Worm (Caenorhabditis elegans) whole organism, L2 larva: ENCODE measurements around the gene F15G9.1.
A peak's percentile ranks its signal among the peaks of the same experiment; 100 is the strongest.

Source experiments
- R02D3.7 ChIP-seq: fragments of 150-350 bp; optimal IDR thresholded peaks from 2 replicates; lab custom pipeline; 2014; ENCODE audit warnings: missing biosample characterization, missing genetic modification characterization
- Y55F3AM.14 ChIP-seq: fragments of 200-800 bp; sonication (Bioruptor generic); optimal IDR thresholded peaks from 2 replicates; lab custom pipeline; 2018; ENCODE audit warnings: mild to moderate bottlenecking, missing genetic modification characterization, missing compliant biosample characterization
- ZK546.5 ChIP-seq: sonication (generic microtip); optimal IDR thresholded peaks from 2 replicates; lab custom pipeline; 2017; ENCODE audit warnings: missing biosample characterization, missing genetic modification characterization
- ceh-82 ChIP-seq: fragments of 150-350 bp; optimal IDR thresholded peaks from 2 replicates; lab custom pipeline; 2014; ENCODE audit warnings: missing biosample characterization, missing genetic modification characterization
- egl-27 ChIP-seq: sonication (generic microtip); optimal IDR thresholded peaks from 3 replicates; lab custom pipeline; 2017; ENCODE audit warnings: missing biosample characterization, missing genetic modification reagents, missing genetic modification characterization
- lin-11 ChIP-seq: fragments of 150-350 bp; sonication (generic microtip); optimal IDR thresholded peaks from 2 replicates; lab custom pipeline; 2014; ENCODE audit warnings: missing biosample characterization, missing genetic modification characterization, inconsistent platforms, mixed read lengths
- lsy-2 ChIP-seq, 2 experiments: fragments of 150-350 bp in 1 of 2; sonication (generic microtip) in 1 of 2; optimal IDR thresholded peaks; 2 replicates each; lab custom pipeline; 2014 to 2017; ENCODE audit warnings: missing biosample characterization in 2 of 2, missing genetic modification characterization in 2 of 2
- mab-5 ChIP-seq: fragments of 150-350 bp; optimal IDR thresholded peaks from 2 replicates; lab custom pipeline; 2014; ENCODE audit warnings: missing biosample characterization, missing genetic modification characterization
- mdl-1 ChIP-seq, 2 experiments: fragments of 150-350 bp in 1 of 2; sonication (generic microtip) in 1 of 2; optimal IDR thresholded peaks; 2 replicates each; lab custom pipeline; 2017; ENCODE audit warnings: missing biosample characterization in 2 of 2, missing genetic modification characterization in 2 of 2
- nhr-237 ChIP-seq: fragments of 150-350 bp; optimal IDR thresholded peaks from 2 replicates; lab custom pipeline; 2014; ENCODE audit warnings: missing biosample characterization, missing genetic modification characterization
- snpc-4 ChIP-seq: fragments of 150-350 bp; optimal IDR thresholded peaks from 2 replicates; lab custom pipeline; 2014; ENCODE audit warnings: missing biosample characterization, missing genetic modification characterization
- zag-1 ChIP-seq: fragments of 150-350 bp; optimal IDR thresholded peaks from 2 replicates; lab custom pipeline; 2014; ENCODE audit warnings: missing biosample characterization, missing genetic modification characterization

ce11 chrX:9673228-9673627 lies 33.0 kb upstream of the F15G9.1 start:
- TF ChIP-seq ceh-82 (tag; lab: Kevin White, UChicago) (no peak), lin-11 (tag; lab: Kevin White, UChicago) (no peak), mab-5 (tag; lab: Kevin White, UChicago) (no peak), zag-1 (tag; lab: Kevin White, UChicago) (no peak), snpc-4 (tag; lab: Kevin White, UChicago) (no peak), nhr-237 (tag; lab: Kevin White, UChicago) (no peak), lsy-2 (tag; optimal IDR thresholded peaks at IDR 0.05; lab: Kevin White, UChicago) (peak in 1 of 2 experiments; percentile 1), egl-27 (no peak), ZK546.5 (no peak), R02D3.7 (tag; lab: Kevin White, UChicago) (no peak), mdl-1 (tag; optimal IDR thresholded peaks at IDR 0.05; lab: Kevin White, UChicago) (no peak), Y55F3AM.14 (no peak)
